Fruit fly (Drosophila melanogaster) whole organism, embryonic: ENCODE data around the gene Gr97a.

Source experiments
- Adf1 ChIP-seq: fragments of 200-800 bp; sonication (Bioruptor generic); IDR thresholded peaks from 2 replicates; pipeline ENCODE4 v1.3.6; 2022; ENCODE audit warnings: missing biosample characterization, missing genetic modification characterization
- Atf-2 ChIP-seq: fragments of 200-800 bp; sonication (Bioruptor generic); optimal IDR thresholded peaks from 2 replicates; lab custom pipeline; 2016; ENCODE audit warnings: missing biosample characterization, missing genetic modification characterization
- Atf6 ChIP-seq: fragments of 200-800 bp; sonication (Bioruptor generic); IDR thresholded peaks from 2 replicates; pipeline ENCODE4 v1.3.6; 2022; ENCODE audit warnings: missing biosample characterization, missing genetic modification characterization
- CG10274 ChIP-seq: fragments of 200-800 bp; sonication (Bioruptor generic); optimal IDR thresholded peaks from 3 replicates; lab custom pipeline; 2017; ENCODE audit warnings: missing biosample characterization, mild to moderate bottlenecking, missing genetic modification characterization
- CG12155 ChIP-seq: fragments of 200-800 bp; sonication (Bioruptor generic); optimal IDR thresholded peaks from 3 replicates; lab custom pipeline; 2016; ENCODE audit warnings: missing biosample characterization, missing genetic modification characterization
- CG13894 ChIP-seq: fragments of 200-800 bp; sonication (Bioruptor generic); optimal IDR thresholded peaks from 3 replicates; lab custom pipeline; 2018; ENCODE audit warnings: missing biosample characterization, mild to moderate bottlenecking, missing genetic modification characterization, moderate library complexity
- CG1647 ChIP-seq: fragments of 200-800 bp; sonication (Bioruptor generic); optimal IDR thresholded peaks from 3 replicates; lab custom pipeline; 2016; ENCODE audit warnings: missing biosample characterization, missing genetic modification characterization
- CG16779 ChIP-seq: fragments of 200-800 bp; sonication (Bioruptor generic); IDR thresholded peaks from 2 replicates; pipeline ENCODE4 v1.3.6; 2022; ENCODE audit warnings: missing biosample characterization, missing genetic modification characterization
- CG17568 ChIP-seq: fragments of 200-800 bp; sonication (Bioruptor generic); optimal IDR thresholded peaks from 2 replicates; lab custom pipeline; 2018; ENCODE audit warnings: missing biosample characterization, mild to moderate bottlenecking, missing genetic modification characterization, moderate library complexity
- CG30403 ChIP-seq: fragments of 200-800 bp; sonication (Bioruptor generic); optimal IDR thresholded peaks from 3 replicates; lab custom pipeline; 2016; ENCODE audit warnings: missing biosample characterization, missing genetic modification characterization
- CG32532 ChIP-seq: fragments of 200-800 bp; sonication (Bioruptor generic); IDR thresholded peaks from 2 replicates; pipeline ENCODE4 v1.3.6; 2022; ENCODE audit warnings: missing biosample characterization, missing genetic modification characterization
- CG42726 ChIP-seq: fragments of 200-800 bp; sonication (Bioruptor generic); IDR thresholded peaks from 2 replicates; pipeline ENCODE4 v1.3.6; 2022; ENCODE audit warnings: missing biosample characterization, missing genetic modification characterization; ENCODE audit not compliant: partially characterized antibody
- CG4360 ChIP-seq: fragments of 200-800 bp; sonication (Bioruptor generic); IDR thresholded peaks from 2 replicates; pipeline ENCODE4 v1.3.6; 2022; ENCODE audit warnings: missing biosample characterization, missing genetic modification characterization
- CG5245 ChIP-seq: fragments of 200-800 bp; sonication (Bioruptor generic); optimal IDR thresholded peaks from 3 replicates; lab custom pipeline; 2016; ENCODE audit warnings: missing biosample characterization, missing genetic modification characterization
- CG7556 ChIP-seq: fragments of 200-800 bp; sonication (Bioruptor generic); optimal IDR thresholded peaks from 2 replicates; lab custom pipeline; 2017; ENCODE audit warnings: missing biosample characterization, mild to moderate bottlenecking, missing genetic modification characterization
- CG7963 ChIP-seq: fragments of 200-800 bp; sonication (Bioruptor generic); IDR thresholded peaks from 3 replicates; pipeline ENCODE4 v1.3.6; 2022; ENCODE audit warnings: missing biosample characterization, missing genetic modification characterization; ENCODE audit not compliant: partially characterized antibody
- CG8478 ChIP-seq: fragments of >200 bp; optimal IDR thresholded peaks from 2 replicates; lab custom pipeline; 2018
- CG9609 ChIP-seq: fragments of 200-800 bp; sonication (Bioruptor generic); optimal IDR thresholded peaks from 3 replicates; lab custom pipeline; 2016; ENCODE audit warnings: missing biosample characterization, missing genetic modification characterization
- CG9817 ChIP-seq: fragments of 200-800 bp; sonication (Bioruptor generic); optimal IDR thresholded peaks from 2 replicates; lab custom pipeline; 2018; ENCODE audit warnings: missing biosample characterization, mild to moderate bottlenecking, missing genetic modification characterization, moderate library complexity
- Chrac-16 ChIP-seq: fragments of 200-800 bp; sonication (Bioruptor generic); optimal IDR thresholded peaks from 3 replicates; lab custom pipeline; 2016; ENCODE audit warnings: missing biosample characterization, missing genetic modification characterization
- CkIIα-i1 ChIP-seq: fragments of 200-800 bp; sonication (Bioruptor generic); IDR thresholded peaks from 2 replicates; pipeline ENCODE4 v1.3.6; 2022; ENCODE audit warnings: missing biosample characterization, missing genetic modification characterization
- D19B ChIP-seq: fragments of 200-800 bp; sonication (Bioruptor generic); optimal IDR thresholded peaks from 2 replicates; lab custom pipeline; 2017; ENCODE audit warnings: missing biosample characterization, mild to moderate bottlenecking, missing genetic modification characterization
- Deaf1 ChIP-seq: fragments of 200-800 bp; optimal IDR thresholded peaks from 3 replicates; lab custom pipeline; 2019; ENCODE audit warnings: missing biosample characterization, mild to moderate bottlenecking, missing genetic modification characterization, moderate library complexity
- HLH4C ChIP-seq: fragments of 200-800 bp; sonication (Bioruptor generic); IDR thresholded peaks from 3 replicates; pipeline ENCODE4 v1.3.6; 2022; ENCODE audit warnings: missing biosample characterization, missing genetic modification characterization; ENCODE audit not compliant: partially characterized antibody
- HmgD ChIP-seq: fragments of 200-800 bp; sonication (Bioruptor generic); optimal IDR thresholded peaks from 3 replicates; lab custom pipeline; 2016; ENCODE audit warnings: missing biosample characterization, missing genetic modification characterization
- Hsf ChIP-seq: fragments of 200-800 bp; sonication (Bioruptor generic); optimal IDR thresholded peaks from 3 replicates; lab custom pipeline; 2016; ENCODE audit warnings: missing biosample characterization, missing genetic modification characterization
- Med ChIP-seq: fragments of 200-800 bp; sonication (Bioruptor generic); peaks from one replicate; lab custom pipeline; 2016; ENCODE audit warnings: missing biosample characterization, missing genetic modification characterization, mild to moderate bottlenecking, inconsistent platforms, moderate library complexity
- Optix ChIP-seq: fragments of 200-800 bp; sonication (Bioruptor generic); IDR thresholded peaks from 3 replicates; pipeline ENCODE4 v1.3.6; 2022; ENCODE audit warnings: missing biosample characterization, missing genetic modification characterization
- Ravus ChIP-seq: fragments of 200-800 bp; sonication (Bioruptor generic); IDR thresholded peaks from 2 replicates; pipeline ENCODE4 v1.3.6; 2022; ENCODE audit warnings: missing biosample characterization, missing genetic modification characterization
- Rfx ChIP-seq: fragments of 200-800 bp; sonication (Bioruptor generic); IDR thresholded peaks from 2 replicates; pipeline ENCODE4 v1.3.6; 2022; ENCODE audit warnings: missing biosample characterization, missing genetic modification characterization
- Sox102F ChIP-seq: fragments of 200-800 bp; sonication (Bioruptor generic); optimal IDR thresholded peaks from 2 replicates; lab custom pipeline; 2018; ENCODE audit warnings: missing biosample characterization, mild to moderate bottlenecking, missing genetic modification characterization, moderate library complexity
- Taf1 ChIP-seq: fragments of 200-800 bp; sonication (Bioruptor generic); IDR thresholded peaks from 2 replicates; pipeline ENCODE4 v1.3.6; 2022; ENCODE audit warnings: missing biosample characterization, missing genetic modification characterization
- ap ChIP-seq: fragments of 200-800 bp; sonication (Bioruptor generic); IDR thresholded peaks from 2 replicates; pipeline ENCODE4 v1.3.6; 2022; ENCODE audit warnings: missing biosample characterization, missing genetic modification characterization
- bowl ChIP-seq: fragments of 200-800 bp; sonication (Bioruptor generic); IDR thresholded peaks from 2 replicates; pipeline ENCODE4 v1.3.6; 2022; ENCODE audit warnings: missing biosample characterization, missing genetic modification characterization
- caup ChIP-seq: fragments of 200-800 bp; sonication (Bioruptor generic); optimal IDR thresholded peaks from 3 replicates; lab custom pipeline; 2017; ENCODE audit warnings: missing biosample characterization, mild to moderate bottlenecking, missing genetic modification characterization, moderate library complexity; ENCODE audit not compliant: severe bottlenecking
- chinmo ChIP-seq: fragments of 200-800 bp; sonication (Bioruptor generic); IDR thresholded peaks from 4 replicates; pipeline ENCODE4 v1.3.6; 2022; ENCODE audit warnings: missing biosample characterization, missing genetic modification characterization; ENCODE audit not compliant: partially characterized antibody
- cwo ChIP-seq: fragments of 200-800 bp; sonication (Bioruptor generic); optimal IDR thresholded peaks from 3 replicates; lab custom pipeline; 2017; ENCODE audit warnings: missing biosample characterization, missing genetic modification characterization, mild to moderate bottlenecking, moderate library complexity, missing genetic modification reagents
- esg ChIP-seq: fragments of 200-800 bp; sonication (Bioruptor generic); conservative IDR thresholded peaks from 2 replicates; pipeline ENCODE4 v1.3.6; 2022; ENCODE audit warnings: missing biosample characterization, missing genetic modification characterization
- exex ChIP-seq: fragments of 200-800 bp; sonication (Bioruptor generic); optimal IDR thresholded peaks from 4 replicates; lab custom pipeline; 2018; ENCODE audit warnings: missing biosample characterization, mild to moderate bottlenecking, missing genetic modification characterization, moderate library complexity
- grn ChIP-seq: fragments of 200-800 bp; sonication (Bioruptor generic); optimal IDR thresholded peaks from 3 replicates; lab custom pipeline; 2017; ENCODE audit warnings: missing biosample characterization, missing genetic modification characterization
- h ChIP-seq: fragments of >200 bp; optimal IDR thresholded peaks from 2 replicates; lab custom pipeline; 2017
- ind ChIP-seq: fragments of 200-800 bp; sonication (Bioruptor generic); optimal IDR thresholded peaks from 3 replicates; lab custom pipeline; 2016; ENCODE audit warnings: missing biosample characterization, missing genetic modification characterization
- jing ChIP-seq: fragments of 200-800 bp; sonication (Bioruptor generic); optimal IDR thresholded peaks from 2 replicates; lab custom pipeline; 2018; ENCODE audit warnings: missing biosample characterization, mild to moderate bottlenecking, missing genetic modification characterization
- lilli ChIP-seq: fragments of 200-800 bp; sonication (Bioruptor generic); optimal IDR thresholded peaks from 3 replicates; lab custom pipeline; 2016; ENCODE audit warnings: missing biosample characterization, missing genetic modification characterization
- mld ChIP-seq: fragments of 200-800 bp; sonication (Bioruptor generic); IDR thresholded peaks from 3 replicates; pipeline ENCODE4 v1.3.6; 2022; ENCODE audit warnings: missing biosample characterization, missing genetic modification characterization; ENCODE audit not compliant: partially characterized antibody
- onecut ChIP-seq: fragments of 200-800 bp; sonication (Bioruptor generic); IDR thresholded peaks from 2 replicates; pipeline ENCODE4 v1.3.6; 2022; ENCODE audit warnings: missing biosample characterization, missing genetic modification characterization
- pum ChIP-seq: fragments of 200-800 bp; sonication (Bioruptor generic); optimal IDR thresholded peaks from 2 replicates; lab custom pipeline; 2016; ENCODE audit warnings: missing biosample characterization, missing genetic modification characterization
- schlank ChIP-seq: fragments of 200-800 bp; sonication (Bioruptor generic); optimal IDR thresholded peaks from 2 replicates; lab custom pipeline; 2018; ENCODE audit warnings: missing biosample characterization, mild to moderate bottlenecking, missing genetic modification characterization
- slbo ChIP-seq: fragments of 200-800 bp; sonication (Bioruptor generic); IDR thresholded peaks from 2 replicates; pipeline ENCODE4 v1.3.6; 2022; ENCODE audit warnings: missing biosample characterization, missing genetic modification characterization
- tio ChIP-seq: fragments of 200-800 bp; sonication (Bioruptor generic); optimal IDR thresholded peaks from 2 replicates; lab custom pipeline; 2017; ENCODE audit warnings: missing biosample characterization, missing genetic modification characterization, inconsistent platforms
- tx ChIP-seq: fragments of 200-800 bp; sonication (Bioruptor generic); optimal IDR thresholded peaks from 2 replicates; lab custom pipeline; 2016; ENCODE audit warnings: missing biosample characterization, missing genetic modification characterization

Gene Gr97a

dm6 chr3R:26952200-26952856 lies 14.0 kb downstream of the Gr97a start (continued):
- TF ChIP-seq ind (GFP tag; lab: Kevin White, UChicago) (peak; percentile 47), D19B (GFP tag; lab: Kevin White, UChicago) (peak; percentile 92), CG42726 (no peak), Med (GFP tag; lab: Kevin White, UChicago) (peak; percentile 91), Adf1 (GFP tag; lab: Robert Waterston, UW) (no peak), CG13894 (tag; lab: Kevin White, UChicago) (peak; percentile 10), pum (GFP tag; lab: Kevin White, UChicago) (no peak), CG8478 (lab: Kevin White, UChicago) (no peak), cwo (GFP tag; lab: Kevin White, UChicago) (peak; percentile 74), jing (GFP tag; lab: Kevin White, UChicago) (no peak), grn (GFP tag; lab: Kevin White, UChicago) (peak; percentile 30), Hsf (GFP tag; lab: Kevin White, UChicago) (peak; percentile 13), CG4360 (GFP tag; lab: Robert Waterston, UW) (no peak), CG30403 (peak; percentile 45), CG1647 (GFP tag; lab: Kevin White, UChicago) (peak; percentile 7), Deaf1 (no peak), schlank (tag; lab: Kevin White, UChicago) (no peak), CkIIα-i1 (GFP tag; lab: Robert Waterston, UW) (no peak), CG9817 (tag; lab: Kevin White, UChicago) (peak; percentile 0), caup (peak; percentile 62), exex (tag; lab: Kevin White, UChicago) (peak; percentile 85), esg (GFP tag; lab: Robert Waterston, UW) (no peak), CG16779 (no peak), tio (peak; percentile 26), CG9609 (GFP tag; lab: Kevin White, UChicago) (no peak), CG32532 (no peak), CG10274 (GFP tag; lab: Kevin White, UChicago) (peak; percentile 97), HmgD (GFP tag; lab: Kevin White, UChicago) (no peak), CG17568 (GFP tag; lab: Kevin White, UChicago) (peak; percentile 32), chinmo (peak; percentile 72; the same call in 2 of the 4 replicates), CG7556 (GFP tag; lab: Kevin White, UChicago) (peak; percentile 25), Sox102F (no peak), Rfx (GFP tag; lab: Robert Waterston, UW) (peak; percentile 41; the same call in 1 of the 2 replicates), Ravus (GFP tag; lab: Robert Waterston, UW) (no peak), bowl (GFP tag; lab: Robert Waterston, UW) (no peak), tx (GFP tag; lab: Kevin White, UChicago) (no peak), Optix (GFP tag; lab: Robert Waterston, UW) (no peak), Atf-2 (GFP tag; lab: Kevin White, UChicago) (peak; percentile 4), Atf6 (peak; percentile 11; the same call in 1 of the 2 replicates), Chrac-16 (GFP tag; lab: Kevin White, UChicago) (peak; percentile 6), mld (GFP tag; lab: Robert Waterston, UW) (no peak), CG5245 (GFP tag; lab: Kevin White, UChicago) (no peak), HLH4C (GFP tag; lab: Robert Waterston, UW) (no peak), h (lab: Kevin White, UChicago) (no peak), slbo (GFP tag; lab: Robert Waterston, UW) (peak; percentile 42), onecut (GFP tag; lab: Robert Waterston, UW) (no peak), ap (GFP tag; lab: Robert Waterston, UW) (no peak), CG12155 (GFP tag; lab: Kevin White, UChicago) (no peak), CG7963 (GFP tag; lab: Robert Waterston, UW) (no peak), lilli (GFP tag; lab: Kevin White, UChicago) (peak; percentile 61), Taf1 (GFP tag; lab: Robert Waterston, UW) (no peak)
